Worm (Caenorhabditis elegans) whole organism, mixed stage, embryonic: ENCODE measurements around the gene fubl-2.

Source experiments
- M03D4.4 ChIP-seq: sonication (generic microtip); optimal IDR thresholded peaks from 2 replicates; lab custom pipeline; 2017; ENCODE audit warnings: mild to moderate bottlenecking, missing genetic modification characterization, missing compliant biosample characterization
- blmp-1 ChIP-seq: fragments of 150-350 bp; optimal IDR thresholded peaks from 2 replicates; lab custom pipeline; 2014; ENCODE audit warnings: missing biosample characterization, missing genetic modification characterization
- ceh-43 ChIP-seq: fragments of 200-800 bp; sonication (Bioruptor generic); optimal IDR thresholded peaks from 2 replicates; lab custom pipeline; 2018; ENCODE audit warnings: mild to moderate bottlenecking, missing genetic modification characterization, moderate library complexity, missing compliant biosample characterization
- ces-1 ChIP-seq: fragments of 150-350 bp; optimal IDR thresholded peaks from 2 replicates; lab custom pipeline; 2014; ENCODE audit warnings: missing biosample characterization, missing genetic modification reagents, missing genetic modification characterization
- flh-1 ChIP-seq: fragments of 200-800 bp; sonication (Bioruptor generic); optimal IDR thresholded peaks from 2 replicates; lab custom pipeline; 2018; ENCODE audit warnings: mild to moderate bottlenecking, missing genetic modification characterization, moderate library complexity, missing compliant biosample characterization
- lsy-2 ChIP-seq: fragments of 150-350 bp; optimal IDR thresholded peaks from 2 replicates; lab custom pipeline; 2014; ENCODE audit warnings: missing biosample characterization, missing genetic modification characterization
- mab-5 ChIP-seq: fragments of 150-350 bp; optimal IDR thresholded peaks from 2 replicates; lab custom pipeline; 2014; ENCODE audit warnings: missing biosample characterization, missing genetic modification characterization
- mep-1 ChIP-seq: fragments of 150-350 bp; optimal IDR thresholded peaks from 2 replicates; lab custom pipeline; 2017; ENCODE audit warnings: missing biosample characterization, missing genetic modification reagents, missing genetic modification characterization, inconsistent platforms
- nhr-237 ChIP-seq: fragments of 150-350 bp; optimal IDR thresholded peaks from 2 replicates; lab custom pipeline; 2014; ENCODE audit warnings: missing biosample characterization, missing genetic modification characterization
- nhr-28 ChIP-seq: fragments of 150-350 bp; optimal IDR thresholded peaks from 2 replicates; lab custom pipeline; 2014; ENCODE audit warnings: missing biosample characterization, missing genetic modification characterization
- pha-4 ChIP-seq: fragments of 150-350 bp; optimal IDR thresholded peaks from 2 replicates; lab custom pipeline; 2018; ENCODE audit warnings: missing biosample characterization, missing genetic modification reagents, missing genetic modification characterization
- unc-39 ChIP-seq: fragments of 150-350 bp; optimal IDR thresholded peaks from 2 replicates; lab custom pipeline; 2014; ENCODE audit warnings: missing biosample characterization, missing genetic modification characterization
- unc-62 ChIP-seq: fragments of 150-350 bp; optimal IDR thresholded peaks from 2 replicates; lab custom pipeline; 2014; ENCODE audit warnings: missing biosample characterization, missing genetic modification reagents, missing genetic modification characterization
- ztf-11 ChIP-seq: fragments of 150-350 bp; optimal IDR thresholded peaks from 2 replicates; lab custom pipeline; 2014; ENCODE audit warnings: missing biosample characterization, missing genetic modification characterization

ce11 chrIII:7124364-7124763 lies 36.8 kb upstream of the fubl-2 start, which contains the start of gene B0280.2:
- no peak for TF ChIP-seq blmp-1 (tag; lab: Kevin White, UChicago)
- TF ChIP-seq ceh-43: no peak
- no peak for TF ChIP-seq unc-39
- no peak for TF ChIP-seq flh-1 (GFP tag; lab: Kevin White, UChicago)
- TF ChIP-seq mep-1 (tag; lab: Kevin White, UChicago): no peak
- TF ChIP-seq ztf-11: no peak
- TF ChIP-seq mab-5 (tag; lab: Kevin White, UChicago): no peak
- no peak for TF ChIP-seq lsy-2
- TF ChIP-seq unc-62 (GFP tag; lab: Kevin White, UChicago): no peak
- TF ChIP-seq nhr-237 (tag; lab: Kevin White, UChicago): no peak
- TF ChIP-seq ces-1: no peak
- no peak for TF ChIP-seq M03D4.4 (tag; lab: Kevin White, UChicago)
- TF ChIP-seq nhr-28 (tag; lab: Kevin White, UChicago): no peak
- no peak for TF ChIP-seq pha-4 (tag; lab: Kevin White, UChicago)
